Fruit fly (Drosophila melanogaster) whole organism, embryonic: ENCODE measurements around the gene CG14207.

Source experiments
- Antp ChIP-seq: fragments of 200-800 bp; sonication (Bioruptor generic); optimal IDR thresholded peaks from 3 replicates; lab custom pipeline; 2016; ENCODE audit warnings: missing biosample characterization, missing genetic modification characterization
- CG14667 ChIP-seq: fragments of 200-800 bp; sonication (Bioruptor generic); IDR thresholded peaks from 2 replicates; pipeline ENCODE4 v1.3.6; 2022; ENCODE audit warnings: missing biosample characterization, missing genetic modification characterization
- CG16813 ChIP-seq: fragments of 200-800 bp; sonication (Bioruptor generic); IDR thresholded peaks from 3 replicates; pipeline ENCODE4 v1.3.6; 2022; ENCODE audit warnings: missing biosample characterization, missing genetic modification characterization; ENCODE audit not compliant: partially characterized antibody
- CG17186 ChIP-seq: fragments of 200-800 bp; sonication (Bioruptor generic); optimal IDR thresholded peaks from 3 replicates; lab custom pipeline; 2017; ENCODE audit warnings: missing biosample characterization, missing genetic modification reagents, missing genetic modification characterization
- CG17328 ChIP-seq: fragments of 200-800 bp; sonication (Bioruptor generic); IDR thresholded peaks from 2 replicates; pipeline ENCODE4 v1.3.6; 2022; ENCODE audit warnings: missing biosample characterization, missing genetic modification characterization
- CG1832 ChIP-seq: fragments of 200-800 bp; sonication (Bioruptor generic); optimal IDR thresholded peaks from 2 replicates; lab custom pipeline; 2017; ENCODE audit warnings: missing biosample characterization, mild to moderate bottlenecking, missing genetic modification characterization, inconsistent platforms
- CG2116 ChIP-seq: fragments of 200-800 bp; sonication (Bioruptor generic); optimal IDR thresholded peaks from 3 replicates; lab custom pipeline; 2018; ENCODE audit warnings: missing biosample characterization, mild to moderate bottlenecking, missing genetic modification characterization
- CG2120 ChIP-seq: fragments of 200-800 bp; sonication (Bioruptor generic); optimal IDR thresholded peaks from 3 replicates; lab custom pipeline; 2016; ENCODE audit warnings: missing biosample characterization, missing genetic modification characterization
- CG31441 ChIP-seq: fragments of 200-800 bp; sonication (Bioruptor generic); IDR thresholded peaks from 2 replicates; pipeline ENCODE4 v1.3.6; 2022; ENCODE audit warnings: missing biosample characterization, missing genetic modification characterization
- CG34422 ChIP-seq: fragments of 200-800 bp; sonication (Bioruptor generic); IDR thresholded peaks from 3 replicates; pipeline ENCODE4 v1.3.6; 2022; ENCODE audit warnings: missing biosample characterization, missing genetic modification characterization
- CG4328 ChIP-seq: fragments of 200-800 bp; sonication (Bioruptor generic); optimal IDR thresholded peaks from 3 replicates; lab custom pipeline; 2017; ENCODE audit warnings: missing biosample characterization, missing genetic modification reagents, missing genetic modification characterization
- CG4360 ChIP-seq: fragments of 200-800 bp; sonication (Bioruptor generic); IDR thresholded peaks from 2 replicates; pipeline ENCODE4 v1.3.6; 2022; ENCODE audit warnings: missing biosample characterization, missing genetic modification characterization
- CG6254 ChIP-seq: fragments of 200-800 bp; sonication (Bioruptor generic); optimal IDR thresholded peaks from 3 replicates; lab custom pipeline; 2017; ENCODE audit warnings: mild to moderate bottlenecking, missing biosample characterization, missing genetic modification reagents, missing genetic modification characterization
- CG8089 ChIP-seq: fragments of 200-800 bp; sonication (Bioruptor generic); optimal IDR thresholded peaks from 3 replicates; lab custom pipeline; 2016; ENCODE audit warnings: missing biosample characterization, missing genetic modification characterization
- CG8290 ChIP-seq, 3 experiments: fragments of 200-800 bp; sonication (Bioruptor generic); optimal IDR thresholded peaks; 2 replicates each; lab custom pipeline; 2016 to 2019; ENCODE audit warnings: missing biosample characterization in 3 of 3, missing genetic modification characterization in 3 of 3, mild to moderate bottlenecking in 2 of 3, moderate library complexity in 1 of 3
- CG8924 ChIP-seq: fragments of 200-800 bp; optimal IDR thresholded peaks from 3 replicates; lab custom pipeline; 2019; ENCODE audit warnings: missing biosample characterization, mild to moderate bottlenecking, missing genetic modification characterization, moderate library complexity
- CG9437 ChIP-seq: fragments of 200-800 bp; sonication (Bioruptor generic); optimal IDR thresholded peaks from 2 replicates; lab custom pipeline; 2018; ENCODE audit warnings: missing biosample characterization, mild to moderate bottlenecking, missing genetic modification characterization
- CG9727 ChIP-seq: fragments of 200-800 bp; sonication (Bioruptor generic); optimal IDR thresholded peaks from 3 replicates; lab custom pipeline; 2017; ENCODE audit warnings: missing biosample characterization, mild to moderate bottlenecking, missing genetic modification characterization
- Dfd ChIP-seq, 2 experiments: fragments of >200 bp; optimal IDR thresholded peaks; 2 replicates each; lab custom pipeline; 2017; ENCODE audit warnings: missing biosample characterization in 2 of 2, missing genetic modification characterization in 2 of 2
- Fer3 ChIP-seq: fragments of 200-800 bp; sonication (Bioruptor generic); optimal IDR thresholded peaks from 2 replicates; lab custom pipeline; 2018; ENCODE audit warnings: missing biosample characterization, mild to moderate bottlenecking, missing genetic modification characterization, moderate library complexity
- Hr39 ChIP-seq: fragments of >200 bp; optimal IDR thresholded peaks from 2 replicates; lab custom pipeline; 2017
- Nf-YB ChIP-seq: fragments of 200-800 bp; sonication (Bioruptor generic); optimal IDR thresholded peaks from 3 replicates; lab custom pipeline; 2019; ENCODE audit warnings: missing biosample characterization, mild to moderate bottlenecking, missing genetic modification characterization, moderate library complexity
- Oli ChIP-seq: fragments of 200-800 bp; sonication (Bioruptor generic); optimal IDR thresholded peaks from 2 replicates; lab custom pipeline; 2018; ENCODE audit warnings: missing biosample characterization, mild to moderate bottlenecking, missing genetic modification characterization, moderate library complexity
- Rfx ChIP-seq: fragments of 200-800 bp; sonication (Bioruptor generic); IDR thresholded peaks from 2 replicates; pipeline ENCODE4 v1.3.6; 2022; ENCODE audit warnings: missing biosample characterization, missing genetic modification characterization
- Side ChIP-seq: fragments of 200-800 bp; sonication (Bioruptor generic); optimal IDR thresholded peaks from 2 replicates; lab custom pipeline; 2016; ENCODE audit warnings: missing biosample characterization, missing genetic modification characterization
- amos ChIP-seq: fragments of 200-800 bp; sonication (Bioruptor generic); IDR thresholded peaks from 2 replicates; pipeline ENCODE4 v1.3.6; 2022; ENCODE audit warnings: missing biosample characterization, missing genetic modification characterization; ENCODE audit not compliant: partially characterized antibody
- ap ChIP-seq: fragments of 200-800 bp; sonication (Bioruptor generic); IDR thresholded peaks from 2 replicates; pipeline ENCODE4 v1.3.6; 2022; ENCODE audit warnings: missing biosample characterization, missing genetic modification characterization
- caup ChIP-seq: fragments of 200-800 bp; sonication (Bioruptor generic); optimal IDR thresholded peaks from 3 replicates; lab custom pipeline; 2017; ENCODE audit warnings: missing biosample characterization, mild to moderate bottlenecking, missing genetic modification characterization, moderate library complexity; ENCODE audit not compliant: severe bottlenecking
- crp ChIP-seq, 2 experiments: fragments of 200-800 bp; sonication (Bioruptor generic); optimal IDR thresholded peaks; 2 replicates in 1 of 2; 3 replicates in 1 of 2; lab custom pipeline; 2017; ENCODE audit warnings: missing biosample characterization in 2 of 2, missing genetic modification characterization in 2 of 2, mild to moderate bottlenecking in 1 of 2, moderate library complexity in 1 of 2
- da ChIP-seq: fragments of 200-800 bp; sonication (Bioruptor generic); optimal IDR thresholded peaks from 2 replicates; lab custom pipeline; 2016; ENCODE audit warnings: missing biosample characterization, missing genetic modification characterization
- dpn ChIP-seq, 2 experiments: fragments of 200-800 bp; sonication (Bioruptor generic); optimal IDR thresholded peaks; 3 replicates each; lab custom pipeline; 2016; ENCODE audit warnings: missing biosample characterization in 2 of 2, missing genetic modification characterization in 2 of 2
- hth ChIP-seq: fragments of >200 bp; optimal IDR thresholded peaks from 2 replicates; lab custom pipeline; 2017; ENCODE audit warnings: inconsistent platforms
- jigr1 ChIP-seq: fragments of 200-800 bp; sonication (Bioruptor generic); IDR thresholded peaks from 3 replicates; pipeline ENCODE4 v1.3.6; 2022; ENCODE audit warnings: missing biosample characterization, missing genetic modification characterization
- lola ChIP-seq, 3 experiments: fragments of >200 bp in 2 of 3; fragments of 200-800 bp in 1 of 3; sonication (Bioruptor generic) in 1 of 3; optimal IDR thresholded peaks; 2 replicates each; lab custom pipeline; 2017 to 2019; ENCODE audit warnings: missing biosample characterization in 3 of 3, missing genetic modification characterization in 3 of 3, mild to moderate bottlenecking in 1 of 3, moderate library complexity in 1 of 3
- lov ChIP-seq, 2 experiments: fragments of 200-800 bp in 1 of 2; fragments of >200 bp in 1 of 2; sonication (Bioruptor generic) in 1 of 2; IDR thresholded peaks in 1 of 2; optimal IDR thresholded peaks in 1 of 2; 2 replicates in 1 of 2; 3 replicates in 1 of 2; pipeline versions ENCODE4 v1.3.6 to Lab custom; 2017 to 2022; ENCODE audit warnings: missing biosample characterization in 1 of 2, missing genetic modification characterization in 1 of 2
- seq ChIP-seq: fragments of 200-800 bp; sonication (Bioruptor generic); IDR thresholded peaks from 2 replicates; pipeline ENCODE4 v1.3.6; 2022; ENCODE audit warnings: missing biosample characterization, missing genetic modification characterization
- sisA ChIP-seq: fragments of 200-800 bp; sonication (Bioruptor generic); IDR thresholded peaks from 2 replicates; pipeline ENCODE4 v1.3.6; 2022; ENCODE audit warnings: missing biosample characterization, missing genetic modification characterization
- vfl ChIP-seq: fragments of 200-800 bp; sonication (Bioruptor generic); optimal IDR thresholded peaks from 2 replicates; lab custom pipeline; 2016; ENCODE audit warnings: missing biosample characterization, missing genetic modification characterization

The CG14207 gene

dm6 chrX:19565714-19566316 is 39.2 kb upstream of the CG14207 start, which contains the start of the genes Grip84 and car (continued):
- TF ChIP-seq CG8924 (tag; lab: Kevin White, UChicago) (peak; percentile 76), CG2120 (GFP tag; lab: Kevin White, UChicago) (peak; percentile 80), CG8089 (GFP tag; lab: Kevin White, UChicago) (no peak), lov (optimal IDR thresholded peaks at IDR 0.05; lab: Kevin White, UChicago) (no peak), lov (GFP tag; IDR thresholded peaks at IDR 0.05; lab: Robert Waterston, UW) (no peak), Rfx (peak; percentile 72), da (GFP tag; lab: Kevin White, UChicago) (peak; percentile 25), CG9727 (GFP tag; lab: Kevin White, UChicago) (peak; percentile 70), Oli (peak; percentile 61), CG4360 (GFP tag; lab: Robert Waterston, UW) (no peak), crp (GFP tag; optimal IDR thresholded peaks at IDR 0.05; lab: Kevin White, UChicago) (peak; percentile 37 to 90), CG16813 (GFP tag; lab: Robert Waterston, UW) (no peak), CG1832 (GFP tag; lab: Kevin White, UChicago) (no peak), CG8290 (GFP tag; optimal IDR thresholded peaks at IDR 0.05; lab: Kevin White, UChicago) (no peak), CG8290 (tag; optimal IDR thresholded peaks at IDR 0.05; lab: Kevin White, UChicago) (no peak), amos (GFP tag; lab: Robert Waterston, UW) (no peak), Fer3 (tag; lab: Kevin White, UChicago) (peak; percentile 50), jigr1 (GFP tag; lab: Robert Waterston, UW) (peak; percentile 54; the same call in 1 of the 3 replicates), sisA (GFP tag; lab: Robert Waterston, UW) (peak; percentile 67; the same call in 1 of the 2 replicates), CG31441 (GFP tag; lab: Robert Waterston, UW) (no peak; the same call in 1 of the 2 replicates), Hr39 (lab: Kevin White, UChicago) (no peak), CG4328 (GFP tag; lab: Kevin White, UChicago) (peak; percentile 47), Dfd (GFP tag; optimal IDR thresholded peaks at IDR 0.05; lab: Kevin White, UChicago) (peak in 1 of 2 experiments; percentile 24), Side (GFP tag; lab: Kevin White, UChicago) (peak; percentile 20), CG14667 (GFP tag; lab: Robert Waterston, UW) (0 out of 2 replicates have a peak, but pooled peaks have one; percentile 29), Antp (GFP tag; lab: Kevin White, UChicago) (peak; percentile 44), seq (GFP tag; lab: Robert Waterston, UW) (peak; percentile 28; the same call in 1 of the 2 replicates), ap (GFP tag; lab: Robert Waterston, UW) (peak; percentile 14; the same call in 1 of the 2 replicates), vfl (no peak), caup (GFP tag; lab: Kevin White, UChicago) (no peak), Nf-YB (GFP tag; lab: Kevin White, UChicago) (peak; percentile 6), CG34422 (GFP tag; lab: Robert Waterston, UW) (peak; percentile 43; the same call in 1 of the 3 replicates), lola (GFP tag; optimal IDR thresholded peaks at IDR 0.05; lab: Kevin White, UChicago) (peak in 1 of 3 experiments; percentile 76), hth (lab: Kevin White, UChicago) (no peak), CG9437 (GFP tag; lab: Kevin White, UChicago) (peak; percentile 56), CG17186 (GFP tag; lab: Kevin White, UChicago) (peak; percentile 55), CG17328 (GFP tag; lab: Robert Waterston, UW) (peak; percentile 52; the same call in 1 of the 2 replicates), dpn (GFP tag; optimal IDR thresholded peaks at IDR 0.05; lab: Kevin White, UChicago) (peak; percentile 55 to 74)

DNA sequence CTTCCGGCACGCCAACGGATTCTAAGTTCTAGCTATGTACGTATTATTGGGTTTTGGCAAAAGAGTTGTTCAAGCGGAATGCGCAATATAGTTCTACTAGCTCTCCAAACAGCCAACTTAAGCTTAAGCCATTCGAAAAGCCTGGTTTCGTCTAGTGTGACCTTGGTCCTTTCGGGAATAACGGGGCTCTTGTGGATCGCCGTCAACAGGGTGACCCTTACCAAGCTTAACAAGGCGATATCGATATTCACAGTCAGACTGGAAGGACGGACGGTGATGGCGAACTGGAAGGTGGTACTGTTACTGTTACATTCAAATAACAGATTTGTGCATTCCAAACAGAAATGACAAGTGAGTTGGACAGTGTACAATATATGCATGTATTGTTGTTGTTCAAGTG is 31.3 kb upstream of the CG14207 start:
- TF ChIP-seq CG6254 (GFP tag; lab: Kevin White, UChicago) (peak; percentile 73), CG2116 (GFP tag; lab: Kevin White, UChicago) (no peak)
